Worm (Caenorhabditis elegans) whole organism, L2 larva: ENCODE measurements around the gene ckb-2.
"Not testable (repeated sequence)": the region's sequence is repeated elsewhere in the genome, so short reads cannot be mapped to it uniquely, and the experiment has no call there.

ENCODE experiments used
- C34F6.9 ChIP-seq: fragments of 150-350 bp; optimal IDR thresholded peaks from 2 replicates; lab custom pipeline; 2014; ENCODE audit warnings: missing biosample characterization, missing genetic modification characterization
- F13H6.1 ChIP-seq: sonication (generic microtip); optimal IDR thresholded peaks from 2 replicates; lab custom pipeline; 2016; ENCODE audit warnings: missing genetic modification characterization, missing compliant biosample characterization
- Y55F3AM.14 ChIP-seq: fragments of 200-800 bp; sonication (Bioruptor generic); optimal IDR thresholded peaks from 2 replicates; lab custom pipeline; 2018; ENCODE audit warnings: mild to moderate bottlenecking, missing genetic modification characterization, missing compliant biosample characterization
- ZK546.5 ChIP-seq: sonication (generic microtip); optimal IDR thresholded peaks from 2 replicates; lab custom pipeline; 2017; ENCODE audit warnings: missing biosample characterization, missing genetic modification characterization
- aly-2 ChIP-seq: fragments of 150-350 bp; optimal IDR thresholded peaks from 2 replicates; lab custom pipeline; 2014; ENCODE audit warnings: missing biosample characterization, missing genetic modification characterization
- ama-1 ChIP-seq: fragments of 150-350 bp; optimal IDR thresholded peaks from 2 replicates; lab custom pipeline; 2018; ENCODE audit warnings: inconsistent platforms
- blmp-1 ChIP-seq: sonication (generic microtip); optimal IDR thresholded peaks from 2 replicates; lab custom pipeline; 2017; ENCODE audit warnings: missing genetic modification characterization, mild to moderate bottlenecking, missing compliant biosample characterization, antibody characterized with exemption, moderate library complexity; ENCODE audit not compliant: insufficient read depth
- ceh-82 ChIP-seq: fragments of 150-350 bp; optimal IDR thresholded peaks from 2 replicates; lab custom pipeline; 2014; ENCODE audit warnings: missing biosample characterization, missing genetic modification characterization
- crh-2 ChIP-seq: sonication (generic microtip); optimal IDR thresholded peaks from 2 replicates; lab custom pipeline; 2017; ENCODE audit warnings: missing biosample characterization, missing genetic modification characterization
- dmd-4 ChIP-seq: sonication (generic microtip); optimal IDR thresholded peaks from 2 replicates; lab custom pipeline; 2017; ENCODE audit warnings: missing biosample characterization, missing genetic modification characterization
- egl-27 ChIP-seq: sonication (generic microtip); optimal IDR thresholded peaks from 3 replicates; lab custom pipeline; 2017; ENCODE audit warnings: missing biosample characterization, missing genetic modification reagents, missing genetic modification characterization
- elt-1 ChIP-seq: fragments of 150-350 bp; optimal IDR thresholded peaks from 2 replicates; lab custom pipeline; 2014; ENCODE audit warnings: missing biosample characterization, missing genetic modification characterization
- fos-1 ChIP-seq: fragments of 150-350 bp; optimal IDR thresholded peaks from 2 replicates; lab custom pipeline; 2014; ENCODE audit warnings: missing biosample characterization, missing genetic modification characterization
- gmeb-1 ChIP-seq: fragments of 150-350 bp; optimal IDR thresholded peaks from 2 replicates; lab custom pipeline; 2014; ENCODE audit warnings: missing biosample characterization, missing genetic modification characterization
- lin-11 ChIP-seq: fragments of 150-350 bp; sonication (generic microtip); optimal IDR thresholded peaks from 2 replicates; lab custom pipeline; 2014; ENCODE audit warnings: missing biosample characterization, missing genetic modification characterization, inconsistent platforms, mixed read lengths
- lin-13 ChIP-seq: fragments of 150-350 bp; optimal IDR thresholded peaks from 2 replicates; lab custom pipeline; 2014; ENCODE audit warnings: missing biosample characterization, missing genetic modification reagents, missing genetic modification characterization
- lsy-2 ChIP-seq, 2 experiments: fragments of 150-350 bp in 1 of 2; sonication (generic microtip) in 1 of 2; optimal IDR thresholded peaks; 2 replicates each; lab custom pipeline; 2014 to 2017; ENCODE audit warnings: missing biosample characterization in 2 of 2, missing genetic modification characterization in 2 of 2
- mab-5 ChIP-seq: fragments of 150-350 bp; optimal IDR thresholded peaks from 2 replicates; lab custom pipeline; 2014; ENCODE audit warnings: missing biosample characterization, missing genetic modification characterization
- mbf-1 ChIP-seq: sonication (generic microtip); optimal IDR thresholded peaks from 2 replicates; lab custom pipeline; 2017; ENCODE audit warnings: missing biosample characterization, missing genetic modification characterization
- mdl-1 ChIP-seq, 2 experiments: fragments of 150-350 bp in 1 of 2; sonication (generic microtip) in 1 of 2; optimal IDR thresholded peaks; 2 replicates each; lab custom pipeline; 2017; ENCODE audit warnings: missing biosample characterization in 2 of 2, missing genetic modification characterization in 2 of 2
- nhr-10 ChIP-seq: sonication (generic microtip); optimal IDR thresholded peaks from 2 replicates; lab custom pipeline; 2017; ENCODE audit warnings: missing biosample characterization, missing genetic modification characterization
- nhr-11 ChIP-seq: fragments of 150-350 bp; optimal IDR thresholded peaks from 2 replicates; lab custom pipeline; 2014; ENCODE audit warnings: missing biosample characterization, missing genetic modification characterization
- nhr-12 ChIP-seq: fragments of 150-350 bp; optimal IDR thresholded peaks from 2 replicates; lab custom pipeline; 2014; ENCODE audit warnings: missing biosample characterization, missing genetic modification characterization
- nhr-129 ChIP-seq: fragments of 150-350 bp; optimal IDR thresholded peaks from 2 replicates; lab custom pipeline; 2014; ENCODE audit warnings: missing biosample characterization, missing genetic modification characterization
- nhr-21 ChIP-seq: fragments of 150-350 bp; optimal IDR thresholded peaks from 2 replicates; lab custom pipeline; 2014; ENCODE audit warnings: missing biosample characterization, missing genetic modification characterization
- nhr-23 ChIP-seq: fragments of 150-350 bp; optimal IDR thresholded peaks from 2 replicates; lab custom pipeline; 2014; ENCODE audit warnings: missing biosample characterization, missing genetic modification reagents, missing genetic modification characterization
- nhr-25 ChIP-seq: fragments of 150-350 bp; sonication (generic microtip); optimal IDR thresholded peaks from 3 replicates; lab custom pipeline; 2014; ENCODE audit warnings: missing biosample characterization, missing genetic modification characterization
- nhr-6 ChIP-seq: fragments of 150-350 bp; optimal IDR thresholded peaks from 2 replicates; lab custom pipeline; 2014; ENCODE audit warnings: missing biosample characterization, missing genetic modification characterization
- peb-1 ChIP-seq: fragments of 150-350 bp; optimal IDR thresholded peaks from 2 replicates; lab custom pipeline; 2014; ENCODE audit warnings: missing biosample characterization, missing genetic modification characterization
- skn-1 ChIP-seq: sonication (generic microtip); optimal IDR thresholded peaks from 2 replicates; lab custom pipeline; 2017; ENCODE audit warnings: missing biosample characterization, missing genetic modification characterization
- sma-3 ChIP-seq: sonication (generic microtip); optimal IDR thresholded peaks from 2 replicates; lab custom pipeline; 2016; ENCODE audit warnings: missing genetic modification reagents, missing genetic modification characterization, missing compliant biosample characterization
- sma-9 ChIP-seq, 2 experiments: fragments of 150-350 bp in 1 of 2; sonication (generic microtip) in 1 of 2; optimal IDR thresholded peaks; 2 replicates each; lab custom pipeline; 2014 to 2016; ENCODE audit warnings: missing genetic modification characterization in 2 of 2, mild to moderate bottlenecking in 1 of 2, missing biosample characterization in 1 of 2, missing compliant biosample characterization in 1 of 2, missing genetic modification reagents in 1 of 2, moderate library complexity in 1 of 2
- snpc-4 ChIP-seq: fragments of 150-350 bp; optimal IDR thresholded peaks from 2 replicates; lab custom pipeline; 2014; ENCODE audit warnings: missing biosample characterization, missing genetic modification characterization
- unc-39 ChIP-seq: fragments of 150-350 bp; optimal IDR thresholded peaks from 2 replicates; lab custom pipeline; 2014; ENCODE audit warnings: missing biosample characterization, missing genetic modification characterization
- unc-55 ChIP-seq: fragments of 150-350 bp; sonication (generic microtip); optimal IDR thresholded peaks from 3 replicates; lab custom pipeline; 2014; ENCODE audit warnings: missing biosample characterization, missing genetic modification reagents, missing genetic modification characterization
- unc-62 ChIP-seq: fragments of 150-350 bp; optimal IDR thresholded peaks from 2 replicates; lab custom pipeline; 2014; ENCODE audit warnings: missing biosample characterization, missing genetic modification reagents, missing genetic modification characterization
- zag-1 ChIP-seq: fragments of 150-350 bp; optimal IDR thresholded peaks from 2 replicates; lab custom pipeline; 2014; ENCODE audit warnings: missing biosample characterization, missing genetic modification characterization
- ztf-4 ChIP-seq: fragments of 150-350 bp; optimal IDR thresholded peaks from 2 replicates; lab custom pipeline; 2014; ENCODE audit warnings: missing biosample characterization, missing genetic modification characterization

Gene ckb-2

ce11 chrIII:4412108-4413009, 44.6 kb downstream of the ckb-2 start:
- TF ChIP-seq crh-2 = peak; percentile 22
- peak; percentile 12 for TF ChIP-seq unc-55 (GFP tag; lab: Kevin White, UChicago)
- TF ChIP-seq lsy-2 (tag; optimal IDR thresholded peaks at IDR 0.05; lab: Kevin White, UChicago) = peak in 1 of 2 experiments; percentile 54
- TF ChIP-seq lin-13 = peak; percentile 43
- TF ChIP-seq sma-9 (GFP tag; optimal IDR thresholded peaks at IDR 0.05; lab: Kevin White, UChicago) = peak; percentile 95
- TF ChIP-seq sma-9 (tag; optimal IDR thresholded peaks at IDR 0.05; lab: Kevin White, UChicago) = no peak
- peak; percentile 64 for TF ChIP-seq nhr-129
- peak; percentile 57 for TF ChIP-seq C34F6.9 (tag; lab: Kevin White, UChicago)
- TF ChIP-seq fos-1 = peak; percentile 18
- TF ChIP-seq nhr-12 = no peak
- no peak for TF ChIP-seq ztf-4
- TF ChIP-seq ZK546.5 (tag; lab: Kevin White, UChicago) = no peak
- TF ChIP-seq snpc-4 = peak; percentile 26
- TF ChIP-seq F13H6.1 (tag; lab: Kevin White, UChicago) = peak; percentile 59

DNA sequence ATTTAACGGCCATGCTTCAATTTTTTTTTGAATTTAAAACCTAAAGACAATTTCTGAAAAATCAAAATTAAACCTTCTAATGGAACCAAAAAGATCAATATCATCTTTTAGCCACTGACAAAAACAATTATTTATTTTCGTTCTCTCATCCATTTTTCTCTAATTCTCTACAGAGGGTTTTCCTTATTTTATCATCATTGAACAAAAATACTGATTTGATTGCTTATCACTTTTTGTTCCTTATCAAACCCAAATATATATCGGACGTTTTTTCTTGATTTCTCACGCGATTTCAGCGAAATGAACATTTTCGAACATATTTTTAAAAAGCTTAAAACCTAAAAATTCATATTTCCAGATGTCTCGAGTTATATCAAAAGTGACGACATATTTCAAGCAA, 45.4 kb downstream of the ckb-2 start, which contains the start of gene mpc-1:
Gene mpc-1 (plus strand): TSS at position 359 of the 400 bp plus-strand sequence.
- TF ChIP-seq ZK546.5 (tag; lab: Kevin White, UChicago) (no peak), unc-62 (GFP tag; lab: Kevin White, UChicago) (no peak), skn-1 (tag; lab: Kevin White, UChicago) (peak; percentile 59), mdl-1 (tag; optimal IDR thresholded peaks at IDR 0.05; lab: Kevin White, UChicago) (peak in 1 of 2 experiments; percentile 22), fos-1 (peak; percentile 91), crh-2 (peak; percentile 54), sma-9 (GFP tag; optimal IDR thresholded peaks at IDR 0.05; lab: Kevin White, UChicago) (peak; percentile 37), sma-9 (tag; optimal IDR thresholded peaks at IDR 0.05; lab: Kevin White, UChicago) (no peak)

DNA sequence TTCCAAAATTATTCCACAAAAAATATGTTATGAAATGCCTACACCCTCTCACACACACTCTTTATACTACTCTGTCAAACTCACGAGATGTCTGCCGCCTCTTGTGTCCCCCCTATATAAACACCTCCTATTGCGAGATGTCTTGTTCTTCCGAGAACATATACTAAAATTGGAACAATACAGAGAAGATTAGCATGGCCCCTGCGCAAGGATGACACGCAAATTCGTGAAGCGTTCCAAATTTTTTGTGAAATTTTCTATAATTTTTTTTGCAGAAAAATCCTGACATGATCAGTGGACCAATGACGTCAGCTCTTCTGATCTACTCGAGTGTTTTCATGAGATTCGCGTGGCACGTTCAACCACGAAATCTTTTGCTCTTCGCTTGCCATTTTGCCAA, 46.3 kb downstream of the ckb-2 start:
- peak; percentile 36 for TF ChIP-seq crh-2
- peak; percentile 53 for TF ChIP-seq gmeb-1 (tag; lab: Kevin White, UChicago)
- TF ChIP-seq nhr-25 (tag; lab: Kevin White, UChicago) = peak; percentile 37
- TF ChIP-seq lin-13 = peak; percentile 38
- peak; percentile 46 to 73 for TF ChIP-seq lsy-2 (tag; optimal IDR thresholded peaks at IDR 0.05; lab: Kevin White, UChicago)
- TF ChIP-seq Y55F3AM.14 = peak; percentile 36
- TF ChIP-seq sma-9 (GFP tag; optimal IDR thresholded peaks at IDR 0.05; lab: Kevin White, UChicago) = peak; percentile 79
- not testable (repeated sequence) for TF ChIP-seq sma-9 (tag; optimal IDR thresholded peaks at IDR 0.05; lab: Kevin White, UChicago)
- peak; percentile 40 for TF ChIP-seq sma-3 (GFP tag; lab: Kevin White, UChicago)
- peak; percentile 12 for TF ChIP-seq fos-1
- peak; percentile 69 for TF ChIP-seq unc-55 (GFP tag; lab: Kevin White, UChicago)
- TF ChIP-seq egl-27 = peak; percentile 13
- TF ChIP-seq nhr-129 = peak; percentile 32
- peak; percentile 16 for TF ChIP-seq nhr-6 (tag; lab: Kevin White, UChicago)
- TF ChIP-seq F13H6.1 (tag; lab: Kevin White, UChicago) = peak; percentile 45
- TF ChIP-seq nhr-21 (tag; lab: Kevin White, UChicago) = peak; percentile 17
- peak; percentile 73 for TF ChIP-seq C34F6.9 (tag; lab: Kevin White, UChicago)
- TF ChIP-seq snpc-4 = peak; percentile 97
- TF ChIP-seq, all 48 proteins: peak for 17; not testable (repeated sequence) for 31

DNA sequence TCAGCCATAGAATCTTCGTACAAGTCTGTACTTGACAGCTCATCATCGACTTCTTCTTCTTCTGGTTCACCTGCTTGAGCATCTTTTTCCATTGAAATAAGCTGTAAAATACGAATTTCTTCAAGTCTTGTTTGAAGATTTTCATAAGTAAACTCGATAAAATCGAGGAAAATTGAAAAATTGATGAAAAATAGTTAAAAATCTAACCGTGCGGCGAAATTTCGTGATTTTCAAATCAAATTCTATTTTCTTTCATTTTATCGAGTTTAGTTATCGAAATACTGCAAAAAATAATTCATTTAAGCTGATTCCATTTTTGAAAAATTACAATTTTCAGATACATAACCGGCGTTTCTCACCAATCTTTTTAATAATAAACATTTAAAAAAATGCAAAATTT, 47.4 kb downstream of the ckb-2 start, which contains the start of gene R07E5.11:
Gene R07E5.11 (minus strand): TSS at position 101 of the 400 bp plus-strand sequence.
- TF ChIP-seq ama-1 (lab: Kevin White, UChicago) (no peak), mbf-1 (tag; lab: Kevin White, UChicago) (no peak), nhr-129 (no peak), mab-5 (tag; lab: Kevin White, UChicago) (no peak), lsy-2 (tag; optimal IDR thresholded peaks at IDR 0.05; lab: Kevin White, UChicago) (no peak), F13H6.1 (tag; lab: Kevin White, UChicago) (no peak)

ce11 chrIII:4417956-4418355, 50.2 kb downstream of the ckb-2 start, which contains the start of the genes R07E5.19 and pdcd-2:
TSS of gene R07E5.19 (minus strand) at chrIII:4418056.
TSS of gene pdcd-2 (minus strand) at chrIII:4418057.
- TF ChIP-seq peb-1 (tag; lab: Kevin White, UChicago) (no peak), nhr-23 (no peak), skn-1 (tag; lab: Kevin White, UChicago) (no peak), unc-39 (tag; lab: Kevin White, UChicago) (no peak), zag-1 (tag; lab: Kevin White, UChicago) (no peak), nhr-11 (tag; lab: Kevin White, UChicago) (no peak), aly-2 (tag; lab: Kevin White, UChicago) (no peak), sma-9 (GFP tag; optimal IDR thresholded peaks at IDR 0.05; lab: Kevin White, UChicago) (no peak), sma-9 (tag; optimal IDR thresholded peaks at IDR 0.05; lab: Kevin White, UChicago) (no peak), nhr-10 (no peak), dmd-4 (tag; lab: Kevin White, UChicago) (no peak), elt-1 (tag; lab: Kevin White, UChicago) (no peak), nhr-6 (tag; lab: Kevin White, UChicago) (no peak), F13H6.1 (tag; lab: Kevin White, UChicago) (no peak), blmp-1 (tag; lab: Kevin White, UChicago) (no peak), ceh-82 (tag; lab: Kevin White, UChicago) (no peak), fos-1 (no peak), nhr-12 (no peak), lin-11 (tag; lab: Kevin White, UChicago) (no peak)
